Worm (Caenorhabditis elegans): ENCODE data around the gene lys-3.

lys-3 gene

ce11 chrV:10260460-10260859 lies 22.9 kb downstream of the lys-3 start, which contains the start of gene sri-18:
Gene sri-18 (minus strand): TSS chrV:10260560.
- TF ChIP-seq nhr-237 (tag; optimal IDR thresholded peaks at IDR 0.05), result no peak
- TF ChIP-seq pha-4 (tag; optimal IDR thresholded peaks at IDR 0.05), result no peak
- no peak for TF ChIP-seq lin-13 (tag; optimal IDR thresholded peaks at IDR 0.05)
- no peak for TF ChIP-seq mls-2 (tag; optimal IDR thresholded peaks at IDR 0.05)

- TF ChIP-seq unc-120 (tag; optimal IDR thresholded peaks at IDR 0.05; ENCODE audit: poor library complexity, severe bottlenecking) (no peak), hlh-1 (tag; optimal IDR thresholded peaks at IDR 0.05) (no peak), zip-8 (tag; optimal IDR thresholded peaks at IDR 0.05) (no peak)
Measured at ce11 chrV:10256050-10256449, 27.3 kb downstream of the lys-3 start, which contains the start of gene nhr-232. Gene nhr-232 (plus strand): TSS chrV:10256170.

- TF ChIP-seq nhr-2 (tag; optimal IDR thresholded peaks at IDR 0.05), result no peak
- TF ChIP-seq mls-2 (tag; optimal IDR thresholded peaks at IDR 0.05), result no peak
- TF ChIP-seq cnd-1 (tag; optimal IDR thresholded peaks at IDR 0.05), result no peak
- TF ChIP-seq nhr-12 (tag; optimal IDR thresholded peaks at IDR 0.05), result no peak
Measured at ce11 chrV:10255005-10255472, 28.3 kb downstream of the lys-3 start, which contains the start of gene rop-1. Gene rop-1 (minus strand): TSS chrV:10255055.

- TF ChIP-seq nhr-28 (tag; optimal IDR thresholded peaks at IDR 0.05), result no peak
- no peak for TF ChIP-seq unc-39 (tag; optimal IDR thresholded peaks at IDR 0.05)
- no peak for TF ChIP-seq drap-1 (GFP tag; optimal IDR thresholded peaks at IDR 0.05)
- no peak for TF ChIP-seq cnd-1 (tag; optimal IDR thresholded peaks at IDR 0.05)
- TF ChIP-seq pha-4 (tag; optimal IDR thresholded peaks at IDR 0.05), result no peak
- no peak for TF ChIP-seq zip-8 (tag; optimal IDR thresholded peaks at IDR 0.05)
- no peak for TF ChIP-seq blmp-1 (tag; optimal IDR thresholded peaks at IDR 0.05)
- no peak for TF ChIP-seq M03D4.4 (tag; optimal IDR thresholded peaks at IDR 0.05)
- TF ChIP-seq bed-3 (GFP tag; optimal IDR thresholded peaks at IDR 0.05), result no peak
- TF ChIP-seq nhr-12 (tag; optimal IDR thresholded peaks at IDR 0.05), result no peak
- no peak for TF ChIP-seq sptf-1 (tag; optimal IDR thresholded peaks at IDR 0.05)
- no peak for TF ChIP-seq sem-2 (GFP tag; optimal IDR thresholded peaks at IDR 0.05)
- TF ChIP-seq unc-62 (GFP tag; optimal IDR thresholded peaks at IDR 0.05), result no peak
- TF ChIP-seq unc-120 (tag; optimal IDR thresholded peaks at IDR 0.05; ENCODE audit: poor library complexity, severe bottlenecking), result no peak
- TF ChIP-seq flh-1 (GFP tag; optimal IDR thresholded peaks at IDR 0.05), result no peak
Measured at ce11 chrV:10252682-10253081, 30.7 kb downstream of the lys-3 start.

ce11 chrV:10249515-10249914 lies 33.8 kb downstream of the lys-3 start:
- TF ChIP-seq lsy-2 (tag; optimal IDR thresholded peaks at IDR 0.05) (no peak), mep-1 (tag; optimal IDR thresholded peaks at IDR 0.05) (no peak), nhr-237 (tag; optimal IDR thresholded peaks at IDR 0.05) (no peak), mab-5 (tag; optimal IDR thresholded peaks at IDR 0.05) (no peak), ztf-11 (tag; optimal IDR thresholded peaks at IDR 0.05) (no peak), snpc-4 (tag; optimal IDR thresholded peaks at IDR 0.05) (no peak)

ce11 chrV:10248255-10248979 lies 34.9 kb downstream of the lys-3 start, which contains the start of gene akt-1:
Gene akt-1 (plus strand): TSS chrV:10248905.
- TF ChIP-seq unc-120 (tag; optimal IDR thresholded peaks at IDR 0.05; ENCODE audit: poor library complexity, severe bottlenecking) (no peak), drap-1 (GFP tag; optimal IDR thresholded peaks at IDR 0.05) (no peak), nhr-76 (tag; optimal IDR thresholded peaks at IDR 0.05) (no peak), mab-5 (tag; optimal IDR thresholded peaks at IDR 0.05) (no peak), lin-13 (tag; optimal IDR thresholded peaks at IDR 0.05) (no peak), pha-4 (tag; optimal IDR thresholded peaks at IDR 0.05) (no peak), lsy-2 (tag; optimal IDR thresholded peaks at IDR 0.05) (no peak), nhr-237 (tag; optimal IDR thresholded peaks at IDR 0.05) (no peak), tbx-8 (GFP tag; optimal IDR thresholded peaks at IDR 0.05) (no peak), unc-39 (tag; optimal IDR thresholded peaks at IDR 0.05) (no peak), zip-8 (tag; optimal IDR thresholded peaks at IDR 0.05) (no peak), ceh-43 (GFP tag; optimal IDR thresholded peaks at IDR 0.05) (no peak), blmp-1 (tag; optimal IDR thresholded peaks at IDR 0.05) (no peak), mls-2 (tag; optimal IDR thresholded peaks at IDR 0.05) (no peak), M03D4.4 (tag; optimal IDR thresholded peaks at IDR 0.05) (no peak), elt-3 (tag; optimal IDR thresholded peaks at IDR 0.05) (no peak), cnd-1 (tag; optimal IDR thresholded peaks at IDR 0.05) (no peak), lin-32 (GFP tag; optimal IDR thresholded peaks at IDR 0.05) (no peak)
